Worm (Caenorhabditis elegans) whole organism, young adult: ENCODE measurements around the gene srlf-27.

Experiments used
- ama-1 ChIP-seq, 3 experiments: fragments of 150-350 bp in 1 of 3; sonication (generic microtip) in 2 of 3; optimal IDR thresholded peaks; 2 replicates each; lab custom pipeline; 2014 to 2018; ENCODE audit warnings: missing biosample characterization in 2 of 3, missing genetic modification characterization in 2 of 3, missing genetic modification reagents in 2 of 3
- aptf-2 ChIP-seq: fragments of 200-800 bp; sonication (Bioruptor generic); conservative IDR thresholded peaks from 2 replicates; pipeline ENCODE4 v1.3.6; 2022; ENCODE audit warnings: missing genetic modification reagents, missing genetic modification characterization, missing compliant biosample characterization
- ccch-3 ChIP-seq: fragments of 200-800 bp; sonication (Bioruptor generic); optimal IDR thresholded peaks from 2 replicates; lab custom pipeline; 2018; ENCODE audit warnings: mild to moderate bottlenecking, missing genetic modification characterization, missing compliant biosample characterization
- hlh-12 ChIP-seq: sonication (generic microtip); optimal IDR thresholded peaks from 2 replicates; lab custom pipeline; 2016; ENCODE audit warnings: missing genetic modification characterization, missing compliant biosample characterization
- snpc-4 ChIP-seq, 5 experiments: fragments of 150-350 bp in 1 of 5; sonication (generic microtip) in 4 of 5; optimal IDR thresholded peaks; 2 replicates each; lab custom pipeline; 2014 to 2018; ENCODE audit warnings: missing genetic modification characterization in 5 of 5, missing biosample characterization in 3 of 5, antibody characterized with exemption in 2 of 5, mild to moderate bottlenecking in 2 of 5, missing compliant biosample characterization in 2 of 5, missing genotype in 2 of 5, moderate library complexity in 2 of 5, missing genetic modification reagents in 1 of 5

ce11 chrIV:14658927-14659326 is 21.4 kb downstream of the srlf-27 start:
- TF ChIP-seq ccch-3 (GFP tag; lab: Kevin White, UChicago), result no peak
- no peak for TF ChIP-seq hlh-12
- TF ChIP-seq ama-1 (optimal IDR thresholded peaks at IDR 0.05; lab: Kevin White, UChicago), result no peak
- TF ChIP-seq ama-1 (GFP tag; optimal IDR thresholded peaks at IDR 0.05; lab: Kevin White, UChicago), result no peak
- TF ChIP-seq snpc-4 (GFP tag; optimal IDR thresholded peaks at IDR 0.05; lab: Kevin White, UChicago), result no peak
- no peak for TF ChIP-seq snpc-4 (tag; optimal IDR thresholded peaks at IDR 0.05; lab: Kevin White, UChicago)
- TF ChIP-seq aptf-2 (GFP tag; lab: Robert Waterston, UW), result no peak
